Worm (Caenorhabditis elegans): Measurements from ENCODE around the gene daf-10.

DNA sequence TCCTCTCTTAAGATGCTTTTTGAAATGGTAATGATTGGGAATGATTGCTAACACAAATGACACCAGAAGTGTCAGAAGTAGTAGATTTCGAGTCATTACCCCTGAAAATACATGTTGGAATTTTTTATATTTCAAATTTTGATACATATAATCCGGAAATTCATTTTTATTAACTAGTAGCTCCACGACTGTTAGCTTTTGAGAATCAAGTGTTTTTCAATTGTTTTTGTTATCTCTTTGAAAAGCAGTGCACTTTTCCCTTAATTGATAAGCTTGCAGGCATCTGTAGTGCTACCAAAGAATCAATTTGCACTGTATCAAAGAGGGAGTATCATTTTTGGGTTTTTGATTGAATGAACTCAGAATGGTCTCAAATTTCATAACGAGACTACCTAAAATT lies 19.0 kb upstream of the daf-10 start, which contains the start of gene pcp-2:
- TF ChIP-seq sea-1 (GFP tag; conservative IDR thresholded peaks at IDR 0.05) (no peak), hnd-1 (tag; optimal IDR thresholded peaks at IDR 0.05) (no peak)
